Fruit fly (Drosophila melanogaster) whole organism, embryonic: Measurements from ENCODE around the gene CG32633.

Experiments
- BEAF-32 ChIP-seq: fragments of 200-800 bp; sonication (Bioruptor generic); optimal IDR thresholded peaks from 3 replicates; lab custom pipeline; 2017; ENCODE audit warnings: missing biosample characterization, missing genetic modification characterization, mild to moderate bottlenecking, moderate library complexity, missing genetic modification reagents
- Bgb ChIP-seq: fragments of 200-800 bp; sonication (Bioruptor generic); IDR thresholded peaks from 2 replicates; pipeline ENCODE4 v1.3.6; 2022; ENCODE audit warnings: missing biosample characterization, missing genetic modification characterization; ENCODE audit not compliant: partially characterized antibody
- CG10267 ChIP-seq: fragments of 200-800 bp; sonication (Bioruptor generic); optimal IDR thresholded peaks from 2 replicates; lab custom pipeline; 2018; ENCODE audit warnings: missing biosample characterization, mild to moderate bottlenecking, missing genetic modification characterization, moderate library complexity
- CG13775 ChIP-seq: fragments of 200-800 bp; sonication (Bioruptor generic); optimal IDR thresholded peaks from 3 replicates; lab custom pipeline; 2017; ENCODE audit warnings: missing biosample characterization, mild to moderate bottlenecking, missing genetic modification characterization
- CG14860 ChIP-seq: fragments of 200-800 bp; sonication (Bioruptor generic); IDR thresholded peaks from 3 replicates; pipeline ENCODE4 v1.3.6; 2022; ENCODE audit warnings: missing biosample characterization, missing genetic modification characterization; ENCODE audit not compliant: partially characterized antibody
- CG15514 ChIP-seq: fragments of 200-800 bp; sonication (Bioruptor generic); optimal IDR thresholded peaks from 3 replicates; lab custom pipeline; 2017; ENCODE audit warnings: missing biosample characterization, missing genetic modification characterization, mild to moderate bottlenecking, moderate library complexity, missing genetic modification reagents
- CG17186 ChIP-seq: fragments of 200-800 bp; sonication (Bioruptor generic); optimal IDR thresholded peaks from 3 replicates; lab custom pipeline; 2017; ENCODE audit warnings: missing biosample characterization, missing genetic modification reagents, missing genetic modification characterization
- CG2116 ChIP-seq: fragments of 200-800 bp; sonication (Bioruptor generic); optimal IDR thresholded peaks from 3 replicates; lab custom pipeline; 2018; ENCODE audit warnings: missing biosample characterization, mild to moderate bottlenecking, missing genetic modification characterization
- CG3281 ChIP-seq: fragments of 200-800 bp; sonication (Bioruptor generic); optimal IDR thresholded peaks from 3 replicates; lab custom pipeline; 2017; ENCODE audit warnings: missing biosample characterization, mild to moderate bottlenecking, missing genetic modification characterization
- CG34224 ChIP-seq: fragments of 200-800 bp; sonication (Bioruptor generic); IDR thresholded peaks from 3 replicates; pipeline ENCODE4 v1.3.6; 2022; ENCODE audit warnings: missing biosample characterization, missing genetic modification characterization; ENCODE audit not compliant: partially characterized antibody
- CG4328 ChIP-seq: fragments of 200-800 bp; sonication (Bioruptor generic); optimal IDR thresholded peaks from 3 replicates; lab custom pipeline; 2017; ENCODE audit warnings: missing biosample characterization, missing genetic modification reagents, missing genetic modification characterization
- CG4360 ChIP-seq: fragments of 200-800 bp; sonication (Bioruptor generic); IDR thresholded peaks from 2 replicates; pipeline ENCODE4 v1.3.6; 2022; ENCODE audit warnings: missing biosample characterization, missing genetic modification characterization
- CG4617 ChIP-seq: fragments of 200-800 bp; sonication (Bioruptor generic); optimal IDR thresholded peaks from 3 replicates; lab custom pipeline; 2016; ENCODE audit warnings: missing biosample characterization, missing genetic modification characterization, borderline replicate concordance
- CG6791 ChIP-seq: fragments of 200-800 bp; sonication (Bioruptor generic); IDR thresholded peaks from 3 replicates; pipeline ENCODE4 v1.3.6; 2022; ENCODE audit warnings: missing biosample characterization, missing genetic modification characterization; ENCODE audit not compliant: partially characterized antibody
- CG9817 ChIP-seq: fragments of 200-800 bp; sonication (Bioruptor generic); optimal IDR thresholded peaks from 2 replicates; lab custom pipeline; 2018; ENCODE audit warnings: missing biosample characterization, mild to moderate bottlenecking, missing genetic modification characterization, moderate library complexity
- Dll ChIP-seq: fragments of 200-800 bp; sonication (Bioruptor generic); IDR thresholded peaks from 4 replicates; pipeline ENCODE4 v1.3.6; 2022; ENCODE audit warnings: missing biosample characterization, missing genetic modification characterization; ENCODE audit not compliant: partially characterized antibody
- Doc3 ChIP-seq: fragments of 200-800 bp; sonication (Bioruptor generic); IDR thresholded peaks from 3 replicates; pipeline ENCODE4 v1.3.6; 2022; ENCODE audit warnings: missing biosample characterization, missing genetic modification characterization; ENCODE audit not compliant: partially characterized antibody
- Dp ChIP-seq: fragments of 200-800 bp; sonication (Bioruptor generic); optimal IDR thresholded peaks from 2 replicates; lab custom pipeline; 2018; ENCODE audit warnings: missing biosample characterization, mild to moderate bottlenecking, missing genetic modification characterization, moderate library complexity
- Dref ChIP-seq: fragments of 200-800 bp; sonication (Bioruptor generic); IDR thresholded peaks from 2 replicates; pipeline ENCODE4 v1.3.6; 2022; ENCODE audit warnings: missing biosample characterization, missing genetic modification characterization
- E2f2 ChIP-seq: fragments of 200-800 bp; sonication (Bioruptor generic); IDR thresholded peaks from 2 replicates; pipeline ENCODE4 v1.3.6; 2022; ENCODE audit warnings: missing biosample characterization, missing genetic modification characterization
- HLH4C ChIP-seq: fragments of 200-800 bp; sonication (Bioruptor generic); IDR thresholded peaks from 3 replicates; pipeline ENCODE4 v1.3.6; 2022; ENCODE audit warnings: missing biosample characterization, missing genetic modification characterization; ENCODE audit not compliant: partially characterized antibody
- HLH54F ChIP-seq: fragments of 200-800 bp; sonication (Bioruptor generic); optimal IDR thresholded peaks from 3 replicates; lab custom pipeline; 2016; ENCODE audit warnings: missing biosample characterization, missing genetic modification characterization
- MBD-R2 ChIP-seq: fragments of 200-800 bp; sonication (Bioruptor generic); IDR thresholded peaks from 2 replicates; pipeline ENCODE4 v1.3.6; 2022; ENCODE audit warnings: missing biosample characterization, missing genetic modification characterization
- Mad ChIP-seq: fragments of 200-800 bp; sonication (Bioruptor generic); optimal IDR thresholded peaks from 2 replicates; lab custom pipeline; 2016; ENCODE audit warnings: missing biosample characterization, missing genetic modification characterization
- Med ChIP-seq: fragments of 200-800 bp; sonication (Bioruptor generic); peaks from one replicate; lab custom pipeline; 2016; ENCODE audit warnings: missing biosample characterization, missing genetic modification characterization, mild to moderate bottlenecking, inconsistent platforms, moderate library complexity
- Nf-YB ChIP-seq: fragments of 200-800 bp; sonication (Bioruptor generic); optimal IDR thresholded peaks from 3 replicates; lab custom pipeline; 2019; ENCODE audit warnings: missing biosample characterization, mild to moderate bottlenecking, missing genetic modification characterization, moderate library complexity
- Scr ChIP-seq: fragments of 200-800 bp; sonication (Bioruptor generic); IDR thresholded peaks from 2 replicates; pipeline ENCODE4 v1.3.6; 2022; ENCODE audit warnings: missing biosample characterization, missing genetic modification characterization; ENCODE audit not compliant: partially characterized antibody
- Sry-β ChIP-seq: fragments of 200-800 bp; sonication (Bioruptor generic); optimal IDR thresholded peaks from 2 replicates; lab custom pipeline; 2018; ENCODE audit warnings: missing biosample characterization, mild to moderate bottlenecking, missing genetic modification characterization, moderate library complexity
- amos ChIP-seq: fragments of 200-800 bp; sonication (Bioruptor generic); IDR thresholded peaks from 2 replicates; pipeline ENCODE4 v1.3.6; 2022; ENCODE audit warnings: missing biosample characterization, missing genetic modification characterization; ENCODE audit not compliant: partially characterized antibody
- bowl ChIP-seq: fragments of 200-800 bp; sonication (Bioruptor generic); IDR thresholded peaks from 2 replicates; pipeline ENCODE4 v1.3.6; 2022; ENCODE audit warnings: missing biosample characterization, missing genetic modification characterization
- cas ChIP-seq: fragments of 200-800 bp; sonication (Bioruptor generic); IDR thresholded peaks from 2 replicates; pipeline ENCODE4 v1.3.6; 2022; ENCODE audit warnings: missing biosample characterization, missing genetic modification characterization
- chinmo ChIP-seq: fragments of 200-800 bp; sonication (Bioruptor generic); IDR thresholded peaks from 4 replicates; pipeline ENCODE4 v1.3.6; 2022; ENCODE audit warnings: missing biosample characterization, missing genetic modification characterization; ENCODE audit not compliant: partially characterized antibody
- da ChIP-seq: fragments of 200-800 bp; sonication (Bioruptor generic); optimal IDR thresholded peaks from 2 replicates; lab custom pipeline; 2016; ENCODE audit warnings: missing biosample characterization, missing genetic modification characterization
- exex ChIP-seq: fragments of 200-800 bp; sonication (Bioruptor generic); optimal IDR thresholded peaks from 4 replicates; lab custom pipeline; 2018; ENCODE audit warnings: missing biosample characterization, mild to moderate bottlenecking, missing genetic modification characterization, moderate library complexity
- ftz-f1 ChIP-seq: fragments of 200-800 bp; sonication (Bioruptor generic); optimal IDR thresholded peaks from 2 replicates; lab custom pipeline; 2016; ENCODE audit warnings: missing biosample characterization, missing genetic modification characterization
- gcm ChIP-seq: fragments of 200-800 bp; sonication (Bioruptor generic); optimal IDR thresholded peaks from 2 replicates; lab custom pipeline; 2019; ENCODE audit warnings: missing biosample characterization, mild to moderate bottlenecking, missing genetic modification characterization, moderate library complexity
- gfzf ChIP-seq: fragments of 200-800 bp; sonication (Bioruptor generic); optimal IDR thresholded peaks from 2 replicates; lab custom pipeline; 2016; ENCODE audit warnings: missing biosample characterization, mild to moderate bottlenecking, missing genetic modification characterization, moderate library complexity
- hbn ChIP-seq: fragments of 200-800 bp; sonication (Bioruptor generic); IDR thresholded peaks from 2 replicates; pipeline ENCODE4 v1.3.6; 2022; ENCODE audit warnings: missing biosample characterization, missing genetic modification characterization; ENCODE audit not compliant: partially characterized antibody
- nerfin-2 ChIP-seq: fragments of 200-800 bp; sonication (Bioruptor generic); IDR thresholded peaks from 2 replicates; pipeline ENCODE4 v1.3.6; 2022; ENCODE audit warnings: missing biosample characterization, missing genetic modification characterization; ENCODE audit not compliant: partially characterized antibody
- nmo ChIP-seq: fragments of 200-800 bp; sonication (Bioruptor generic); optimal IDR thresholded peaks from 2 replicates; lab custom pipeline; 2018; ENCODE audit warnings: missing biosample characterization, mild to moderate bottlenecking, missing genetic modification characterization, moderate library complexity
- odd ChIP-seq: fragments of 200-800 bp; sonication (Bioruptor generic); optimal IDR thresholded peaks from 2 replicates; lab custom pipeline; 2017; ENCODE audit warnings: missing biosample characterization, mild to moderate bottlenecking, missing genetic modification characterization
- prd ChIP-seq, 3 experiments: fragments of >200 bp in 2 of 3; fragments of 200-800 bp in 1 of 3; sonication (Bioruptor generic) in 1 of 3; optimal IDR thresholded peaks in 2 of 3; IDR thresholded peaks in 1 of 3; 2 replicates in 2 of 3; 3 replicates in 1 of 3; pipeline versions ENCODE4 v1.3.6 to Lab custom; 2017 to 2022; ENCODE audit warnings: missing biosample characterization in 1 of 3, missing genetic modification characterization in 1 of 3
- pzg ChIP-seq: fragments of 200-800 bp; sonication (Bioruptor generic); optimal IDR thresholded peaks from 3 replicates; lab custom pipeline; 2018; ENCODE audit warnings: missing biosample characterization, mild to moderate bottlenecking, missing genetic modification characterization, moderate library complexity
- stwl ChIP-seq: fragments of 200-800 bp; sonication (Bioruptor generic); optimal IDR thresholded peaks from 3 replicates; lab custom pipeline; 2018; ENCODE audit warnings: missing biosample characterization, mild to moderate bottlenecking, missing genetic modification characterization, moderate library complexity
- tna ChIP-seq: fragments of 200-800 bp; sonication (Bioruptor generic); IDR thresholded peaks from 2 replicates; pipeline ENCODE4 v1.3.6; 2022; ENCODE audit warnings: missing biosample characterization, missing genetic modification characterization; ENCODE audit not compliant: partially characterized antibody
- unc-4 ChIP-seq: fragments of 200-800 bp; sonication (Bioruptor generic); IDR thresholded peaks from 2 replicates; pipeline ENCODE4 v1.3.6; 2022; ENCODE audit warnings: missing biosample characterization, missing genetic modification characterization; ENCODE audit not compliant: partially characterized antibody

Gene CG32633

dm6 chrX:13605942-13606491 is 44.5 kb downstream of the CG32633 start (continued):
- TF ChIP-seq CG15514 (GFP tag; lab: Kevin White, UChicago) (peak; percentile 67), pzg (peak; percentile 52), Nf-YB (GFP tag; lab: Kevin White, UChicago) (peak; percentile 75), CG17186 (peak; percentile 7), da (GFP tag; lab: Kevin White, UChicago) (no peak), CG14860 (GFP tag; lab: Robert Waterston, UW) (peak; percentile 61; the same call in 2 of the 3 replicates), Mad (GFP tag; lab: Kevin White, UChicago) (no peak), CG4360 (no peak), CG2116 (GFP tag; lab: Kevin White, UChicago) (peak; percentile 97), amos (peak; percentile 70; the same call in 1 of the 2 replicates), Doc3 (GFP tag; lab: Robert Waterston, UW) (peak; percentile 34; the same call in 1 of the 3 replicates), CG9817 (no peak), cas (GFP tag; lab: Robert Waterston, UW) (no peak), CG34224 (GFP tag; lab: Robert Waterston, UW) (peak; percentile 75), HLH54F (no peak), Sry-β (GFP tag; lab: Kevin White, UChicago) (no peak), nerfin-2 (GFP tag; lab: Robert Waterston, UW) (peak; percentile 25; the same call in 1 of the 2 replicates), CG3281 (GFP tag; lab: Kevin White, UChicago) (no peak), hbn (GFP tag; lab: Robert Waterston, UW) (peak; percentile 74), stwl (peak; percentile 56), Dp (peak; percentile 86), CG6791 (GFP tag; lab: Robert Waterston, UW) (peak; percentile 64), Bgb (peak; percentile 71), E2f2 (GFP tag; lab: Robert Waterston, UW) (peak; percentile 89), prd (optimal IDR thresholded peaks at IDR 0.05; lab: Kevin White, UChicago) (no peak), prd (GFP tag; IDR thresholded peaks at IDR 0.05; lab: Robert Waterston, UW) (no peak), MBD-R2 (peak; percentile 35; the same call in 1 of the 2 replicates), CG13775 (GFP tag; lab: Kevin White, UChicago) (no peak), gfzf (GFP tag; lab: Kevin White, UChicago) (peak; percentile 45), exex (no peak), CG10267 (tag; lab: Kevin White, UChicago) (peak; percentile 6), Med (GFP tag; lab: Kevin White, UChicago) (peak; percentile 27), ftz-f1 (GFP tag; lab: Kevin White, UChicago) (no peak), CG4617 (GFP tag; lab: Kevin White, UChicago) (peak; percentile 70), BEAF-32 (GFP tag; lab: Kevin White, UChicago) (peak; percentile 72), bowl (GFP tag; lab: Robert Waterston, UW) (no peak), HLH4C (GFP tag; lab: Robert Waterston, UW) (peak; percentile 68), Dref (GFP tag; lab: Robert Waterston, UW) (peak; percentile 79), Scr (GFP tag; lab: Robert Waterston, UW) (peak; percentile 78), CG4328 (no peak), nmo (GFP tag; lab: Kevin White, UChicago) (no peak), gcm (GFP tag; lab: Kevin White, UChicago) (no peak), chinmo (GFP tag; lab: Robert Waterston, UW) (0 out of 4 replicates have a peak, but pooled peaks have one; percentile 43), tna (GFP tag; lab: Robert Waterston, UW) (peak; percentile 63), Dll (GFP tag; lab: Robert Waterston, UW) (peak; percentile 78), unc-4 (GFP tag; lab: Robert Waterston, UW) (peak; percentile 71), odd (GFP tag; lab: Kevin White, UChicago) (no peak)
